Worm (Caenorhabditis elegans): ENCODE measurements around the gene dot-1.3.

ce11 chrX:12326424-12326823 lies 23.8 kb upstream of the dot-1.3 start, which contains the start of gene srd-41:
- TF ChIP-seq dao-5 (tag; optimal IDR thresholded peaks at IDR 0.05) (no peak), him-1 (tag; optimal IDR thresholded peaks at IDR 0.05) (no peak)

Measured in whole organism, L4/young adult.